Worm (Caenorhabditis elegans): ENCODE data around the gene nlp-50.

ce11 chrII:6742614-6743013, 22.2 kb upstream of the nlp-50 start, which contains the start of gene F41G3.6:
- TF ChIP-seq mdl-1 (tag; optimal IDR thresholded peaks at IDR 0.05) = no peak
- TF ChIP-seq alr-1 (tag; optimal IDR thresholded peaks at IDR 0.05) = no peak
- TF ChIP-seq blmp-1 (tag; optimal IDR thresholded peaks at IDR 0.05; ENCODE audit: insufficient read depth) = no peak
- TF ChIP-seq lin-11 (tag; optimal IDR thresholded peaks at IDR 0.05) = no peak
- no peak for TF ChIP-seq egl-27 (tag; optimal IDR thresholded peaks at IDR 0.05)
- no peak for TF ChIP-seq nhr-25 (tag; optimal IDR thresholded peaks at IDR 0.05)
- TF ChIP-seq Y55F3AM.14 (GFP tag; optimal IDR thresholded peaks at IDR 0.05) = no peak
- TF ChIP-seq ceh-82 (tag; optimal IDR thresholded peaks at IDR 0.05) = no peak
- TF ChIP-seq peb-1 (tag; optimal IDR thresholded peaks at IDR 0.05) = no peak
- no peak for TF ChIP-seq nhr-6 (tag; optimal IDR thresholded peaks at IDR 0.05)
- no peak for TF ChIP-seq nhr-77 (tag; optimal IDR thresholded peaks at IDR 0.05)
- TF ChIP-seq elt-3 (tag; optimal IDR thresholded peaks at IDR 0.05) = no peak

Data from whole organism, L2 larva.